Fruit fly (Drosophila melanogaster) S2 (cell line): ENCODE results near the gene CG31021.

Source experiments
- CG8478 ChIP-seq: fragments of >200 bp; optimal IDR thresholded peaks from 2 replicates; lab custom pipeline; 2018
- CTCF ChIP-seq, 2 experiments: fragments of >200 bp; optimal IDR thresholded peaks; 2 replicates each; lab custom pipeline; 2018

DNA sequence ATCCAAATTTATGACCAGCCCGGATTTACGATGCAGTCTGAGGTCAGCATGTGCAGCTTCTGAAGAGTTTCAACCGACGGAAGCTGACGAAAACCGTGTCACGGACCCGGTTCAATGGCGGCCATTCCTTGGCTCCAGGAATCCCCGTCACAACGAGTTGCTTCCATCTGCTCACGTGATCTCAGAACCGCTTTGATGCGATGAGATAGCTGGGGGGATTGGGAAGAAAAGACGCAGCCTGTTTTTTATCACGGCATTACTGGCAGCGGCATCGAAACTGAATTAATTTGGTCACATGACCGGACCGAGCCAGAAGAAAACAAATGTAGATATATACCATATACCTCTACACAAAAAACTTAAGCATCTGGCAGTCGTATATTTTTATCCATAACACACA lies 11.2 kb upstream of the CG31021 start:
- TF ChIP-seq CTCF (optimal IDR thresholded peaks at IDR 0.05; lab: Kevin White, UChicago) (no peak), CG8478 (lab: Kevin White, UChicago) (no peak)
